Worm (Caenorhabditis elegans) whole organism, mixed stage, embryonic: ENCODE data around the gene F08F1.9.
A peak's percentile ranks its signal among the peaks of the same experiment; 100 is the strongest.

Source experiments
- M03D4.4 ChIP-seq: sonication (generic microtip); optimal IDR thresholded peaks from 2 replicates; lab custom pipeline; 2017; ENCODE audit warnings: mild to moderate bottlenecking, missing genetic modification characterization, missing compliant biosample characterization
- bed-3 ChIP-seq: fragments of 200-800 bp; sonication (Bioruptor generic); optimal IDR thresholded peaks from 3 replicates; lab custom pipeline; 2018; ENCODE audit warnings: mild to moderate bottlenecking, missing genetic modification characterization, moderate library complexity, missing compliant biosample characterization
- blmp-1 ChIP-seq: fragments of 150-350 bp; optimal IDR thresholded peaks from 2 replicates; lab custom pipeline; 2014; ENCODE audit warnings: missing biosample characterization, missing genetic modification characterization
- ceh-39 ChIP-seq: fragments of 150-350 bp; optimal IDR thresholded peaks from 2 replicates; lab custom pipeline; 2014; ENCODE audit warnings: missing biosample characterization, missing genetic modification characterization
- ceh-43 ChIP-seq: fragments of 200-800 bp; sonication (Bioruptor generic); optimal IDR thresholded peaks from 2 replicates; lab custom pipeline; 2018; ENCODE audit warnings: mild to moderate bottlenecking, missing genetic modification characterization, moderate library complexity, missing compliant biosample characterization
- ceh-83 ChIP-seq: fragments of 200-800 bp; sonication (Bioruptor generic); optimal IDR thresholded peaks from 2 replicates; lab custom pipeline; 2018; ENCODE audit warnings: mild to moderate bottlenecking, missing genetic modification characterization, missing compliant biosample characterization
- ces-1 ChIP-seq: fragments of 150-350 bp; optimal IDR thresholded peaks from 2 replicates; lab custom pipeline; 2014; ENCODE audit warnings: missing biosample characterization, missing genetic modification reagents, missing genetic modification characterization
- cnd-1 ChIP-seq: fragments of 200-800 bp; sonication (Bioruptor generic); optimal IDR thresholded peaks from 2 replicates; lab custom pipeline; 2018; ENCODE audit warnings: mild to moderate bottlenecking, missing genetic modification characterization, missing compliant biosample characterization
- drap-1 ChIP-seq: fragments of 200-800 bp; sonication (Bioruptor generic); optimal IDR thresholded peaks from 3 replicates; lab custom pipeline; 2018; ENCODE audit warnings: mild to moderate bottlenecking, missing genetic modification characterization, missing compliant biosample characterization
- elt-1 ChIP-seq: sonication (generic microtip); optimal IDR thresholded peaks from 2 replicates; lab custom pipeline; 2017; ENCODE audit warnings: missing genetic modification characterization, mild to moderate bottlenecking, missing compliant biosample characterization, antibody characterized with exemption, moderate library complexity, borderline replicate concordance; ENCODE audit not compliant: insufficient read depth
- elt-3 ChIP-seq: fragments of 150-350 bp; optimal IDR thresholded peaks from 2 replicates; lab custom pipeline; 2014; ENCODE audit warnings: missing biosample characterization, missing genetic modification characterization
- flh-1 ChIP-seq: fragments of 200-800 bp; sonication (Bioruptor generic); optimal IDR thresholded peaks from 2 replicates; lab custom pipeline; 2018; ENCODE audit warnings: mild to moderate bottlenecking, missing genetic modification characterization, moderate library complexity, missing compliant biosample characterization
- hlh-1 ChIP-seq: fragments of 150-350 bp; optimal IDR thresholded peaks from 2 replicates; lab custom pipeline; 2014; ENCODE audit warnings: missing biosample characterization, missing genetic modification reagents, missing genetic modification characterization
- lin-13 ChIP-seq: fragments of 150-350 bp; optimal IDR thresholded peaks from 2 replicates; lab custom pipeline; 2014; ENCODE audit warnings: missing biosample characterization, missing genetic modification characterization
- lin-32 ChIP-seq: fragments of 200-800 bp; sonication (Bioruptor generic); optimal IDR thresholded peaks from 2 replicates; lab custom pipeline; 2018; ENCODE audit warnings: mild to moderate bottlenecking, missing genetic modification characterization, missing compliant biosample characterization
- lsy-2 ChIP-seq: fragments of 150-350 bp; optimal IDR thresholded peaks from 2 replicates; lab custom pipeline; 2014; ENCODE audit warnings: missing biosample characterization, missing genetic modification characterization
- mab-5 ChIP-seq: fragments of 150-350 bp; optimal IDR thresholded peaks from 2 replicates; lab custom pipeline; 2014; ENCODE audit warnings: missing biosample characterization, missing genetic modification characterization
- mep-1 ChIP-seq: fragments of 150-350 bp; optimal IDR thresholded peaks from 2 replicates; lab custom pipeline; 2017; ENCODE audit warnings: missing biosample characterization, missing genetic modification reagents, missing genetic modification characterization, inconsistent platforms
- mls-2 ChIP-seq: sonication (generic microtip); optimal IDR thresholded peaks from 2 replicates; lab custom pipeline; 2016; ENCODE audit warnings: mild to moderate bottlenecking, missing genetic modification characterization, moderate library complexity, missing compliant biosample characterization
- nhr-12 ChIP-seq: fragments of 150-350 bp; optimal IDR thresholded peaks from 2 replicates; lab custom pipeline; 2014; ENCODE audit warnings: missing biosample characterization, missing genetic modification characterization
- nhr-2 ChIP-seq: fragments of 150-350 bp; optimal IDR thresholded peaks from 2 replicates; lab custom pipeline; 2014; ENCODE audit warnings: missing biosample characterization, missing genetic modification characterization
- nhr-28 ChIP-seq: fragments of 150-350 bp; optimal IDR thresholded peaks from 2 replicates; lab custom pipeline; 2014; ENCODE audit warnings: missing biosample characterization, missing genetic modification characterization
- nhr-76 ChIP-seq: sonication (generic microtip); optimal IDR thresholded peaks from 2 replicates; lab custom pipeline; 2017; ENCODE audit warnings: missing biosample characterization, missing genetic modification characterization
- pha-4 ChIP-seq: fragments of 150-350 bp; optimal IDR thresholded peaks from 2 replicates; lab custom pipeline; 2018; ENCODE audit warnings: missing biosample characterization, missing genetic modification reagents, missing genetic modification characterization
- sem-2 ChIP-seq: fragments of 200-800 bp; sonication (Bioruptor generic); optimal IDR thresholded peaks from 2 replicates; lab custom pipeline; 2018; ENCODE audit warnings: mild to moderate bottlenecking, missing genetic modification characterization, missing compliant biosample characterization
- snpc-4 ChIP-seq: fragments of 150-350 bp; optimal IDR thresholded peaks from 2 replicates; lab custom pipeline; 2014; ENCODE audit warnings: missing biosample characterization, missing genetic modification characterization
- sptf-1 ChIP-seq: sonication (generic microtip); optimal IDR thresholded peaks from 2 replicates; lab custom pipeline; 2017; ENCODE audit warnings: mild to moderate bottlenecking, missing genetic modification characterization, moderate library complexity, missing compliant biosample characterization
- tbx-8 ChIP-seq: fragments of 200-800 bp; sonication (Bioruptor generic); optimal IDR thresholded peaks from 2 replicates; lab custom pipeline; 2018; ENCODE audit warnings: mild to moderate bottlenecking, missing genetic modification characterization, moderate library complexity, missing compliant biosample characterization
- unc-120 ChIP-seq: sonication (generic microtip); optimal IDR thresholded peaks from 2 replicates; lab custom pipeline; 2017; ENCODE audit warnings: missing genetic modification characterization, missing compliant biosample characterization; ENCODE audit not compliant: poor library complexity, severe bottlenecking
- unc-39 ChIP-seq: fragments of 150-350 bp; optimal IDR thresholded peaks from 2 replicates; lab custom pipeline; 2014; ENCODE audit warnings: missing biosample characterization, missing genetic modification characterization
- unc-62 ChIP-seq: fragments of 150-350 bp; optimal IDR thresholded peaks from 2 replicates; lab custom pipeline; 2014; ENCODE audit warnings: missing biosample characterization, missing genetic modification reagents, missing genetic modification characterization
- zip-8 ChIP-seq: fragments of 150-350 bp; optimal IDR thresholded peaks from 2 replicates; lab custom pipeline; 2014; ENCODE audit warnings: missing biosample characterization, missing genetic modification characterization
- ztf-11 ChIP-seq: fragments of 150-350 bp; optimal IDR thresholded peaks from 2 replicates; lab custom pipeline; 2014; ENCODE audit warnings: missing biosample characterization, missing genetic modification characterization

The F08F1.9 gene

ce11 chrX:8416819-8417218 is 6.2 kb upstream of the F08F1.9 start, which contains the start of gene ced-8:
Gene ced-8 (minus strand): TSS chrX:8416919.
- TF ChIP-seq ceh-39 (peak; percentile 40), hlh-1 (tag; lab: Kevin White, UChicago) (no peak), lin-13 (tag; lab: Kevin White, UChicago) (no peak), zip-8 (tag; lab: Kevin White, UChicago) (peak; percentile 25), ceh-43 (GFP tag; lab: Kevin White, UChicago) (no peak), mls-2 (tag; lab: Kevin White, UChicago) (no peak), nhr-2 (peak; percentile 63), tbx-8 (GFP tag; lab: Kevin White, UChicago) (no peak), unc-39 (tag; lab: Kevin White, UChicago) (no peak)

- TF ChIP-seq lin-32 (GFP tag; lab: Kevin White, UChicago) = no peak
- TF ChIP-seq snpc-4 (tag; lab: Kevin White, UChicago) = no peak
- TF ChIP-seq drap-1 (GFP tag; lab: Kevin White, UChicago) = no peak
- TF ChIP-seq mab-5 (tag; lab: Kevin White, UChicago) = no peak
- TF ChIP-seq nhr-28 = no peak
- TF ChIP-seq sptf-1 (tag; lab: Kevin White, UChicago) = no peak
- TF ChIP-seq nhr-76 (tag; lab: Kevin White, UChicago) = no peak
- no peak for TF ChIP-seq M03D4.4
- no peak for TF ChIP-seq cnd-1 (tag; lab: Kevin White, UChicago)
- no peak for TF ChIP-seq tbx-8 (GFP tag; lab: Kevin White, UChicago)
- TF ChIP-seq elt-1 (tag; lab: Kevin White, UChicago) = no peak
- TF ChIP-seq lsy-2 (tag; lab: Kevin White, UChicago) = no peak
- TF ChIP-seq ceh-39 = no peak
- no peak for TF ChIP-seq blmp-1
- TF ChIP-seq ztf-11 (tag; lab: Kevin White, UChicago) = no peak
- TF ChIP-seq nhr-12 (tag; lab: Kevin White, UChicago) = no peak
- TF ChIP-seq hlh-1 (tag; lab: Kevin White, UChicago) = no peak
- no peak for TF ChIP-seq nhr-2
- TF ChIP-seq mep-1 (tag; lab: Kevin White, UChicago) = no peak
- TF ChIP-seq unc-62 (GFP tag; lab: Kevin White, UChicago) = no peak
These were observed 2.5 kb upstream of the F08F1.9 start, which contains the start of gene F08F1.4 for ce11 chrX:8413130-8413529. Gene F08F1.4 (plus strand): TSS chrX:8413430.

ce11 chrX:8408267-8408666 is 2.4 kb downstream of the F08F1.9 start, which contains the start of gene sulp-3:
Gene sulp-3 (minus strand): TSS chrX:8408367.
- TF ChIP-seq elt-1 (tag; lab: Kevin White, UChicago) (no peak), bed-3 (GFP tag; lab: Kevin White, UChicago) (no peak), hlh-1 (tag; lab: Kevin White, UChicago) (no peak), snpc-4 (tag; lab: Kevin White, UChicago) (no peak), nhr-28 (no peak), unc-39 (tag; lab: Kevin White, UChicago) (no peak), pha-4 (tag; lab: Kevin White, UChicago) (no peak), elt-3 (tag; lab: Kevin White, UChicago) (no peak), ceh-39 (no peak), blmp-1 (no peak), cnd-1 (tag; lab: Kevin White, UChicago) (no peak), flh-1 (GFP tag; lab: Kevin White, UChicago) (no peak), mab-5 (tag; lab: Kevin White, UChicago) (no peak), ceh-83 (GFP tag; lab: Kevin White, UChicago) (no peak)

- TF ChIP-seq blmp-1 (no peak), unc-120 (tag; lab: Kevin White, UChicago) (no peak), M03D4.4 (no peak), pha-4 (tag; lab: Kevin White, UChicago) (no peak), sem-2 (GFP tag; lab: Kevin White, UChicago) (no peak), ces-1 (GFP tag; lab: Kevin White, UChicago) (no peak), cnd-1 (tag; lab: Kevin White, UChicago) (no peak), unc-39 (tag; lab: Kevin White, UChicago) (no peak), tbx-8 (GFP tag; lab: Kevin White, UChicago) (no peak), flh-1 (GFP tag; lab: Kevin White, UChicago) (no peak), bed-3 (GFP tag; lab: Kevin White, UChicago) (no peak), hlh-1 (tag; lab: Kevin White, UChicago) (no peak), lin-13 (tag; lab: Kevin White, UChicago) (no peak)
These were observed 3.8 kb downstream of the F08F1.9 start for ce11 chrX:8406815-8407214.
